Fruit fly (Drosophila melanogaster) whole organism, embryonic: ENCODE measurements around the gene CG15170.

ENCODE experiments used
- ATbp ChIP-seq: fragments of 200-800 bp; sonication (Bioruptor generic); optimal IDR thresholded peaks from 2 replicates; lab custom pipeline; 2017; ENCODE audit warnings: missing biosample characterization, mild to moderate bottlenecking, missing genetic modification characterization, missing genetic modification reagents
- Abd-B ChIP-seq: fragments of 200-800 bp; sonication (Bioruptor generic); optimal IDR thresholded peaks from 2 replicates; lab custom pipeline; 2018; ENCODE audit warnings: missing biosample characterization, mild to moderate bottlenecking, missing genetic modification characterization, moderate library complexity
- Bteb2 ChIP-seq: fragments of 200-800 bp; sonication (Bioruptor generic); optimal IDR thresholded peaks from 2 replicates; lab custom pipeline; 2016; ENCODE audit warnings: missing biosample characterization, missing genetic modification characterization
- CG10147 ChIP-seq: fragments of 200-800 bp; sonication (Bioruptor generic); optimal IDR thresholded peaks from 2 replicates; lab custom pipeline; 2019; ENCODE audit warnings: missing biosample characterization, mild to moderate bottlenecking, missing genetic modification characterization, moderate library complexity
- CG10565 ChIP-seq: fragments of 200-800 bp; sonication (Bioruptor generic); optimal IDR thresholded peaks from 3 replicates; lab custom pipeline; 2016; ENCODE audit warnings: missing biosample characterization, mild to moderate bottlenecking, missing genetic modification characterization
- CG11696 ChIP-seq: fragments of 200-800 bp; sonication (Bioruptor generic); IDR thresholded peaks from 2 replicates; pipeline ENCODE4 v1.3.6; 2022; ENCODE audit warnings: missing biosample characterization, missing genetic modification characterization
- CG11723 ChIP-seq: fragments of 200-800 bp; sonication (Bioruptor generic); optimal IDR thresholded peaks from 2 replicates; lab custom pipeline; 2017; ENCODE audit warnings: missing biosample characterization, mild to moderate bottlenecking, missing genetic modification characterization
- CG17568 ChIP-seq: fragments of 200-800 bp; sonication (Bioruptor generic); optimal IDR thresholded peaks from 2 replicates; lab custom pipeline; 2018; ENCODE audit warnings: missing biosample characterization, mild to moderate bottlenecking, missing genetic modification characterization, moderate library complexity
- CG18476 ChIP-seq: fragments of 200-800 bp; sonication (Bioruptor generic); optimal IDR thresholded peaks from 2 replicates; lab custom pipeline; 2016; ENCODE audit warnings: missing biosample characterization, mild to moderate bottlenecking, missing genetic modification characterization
- CG18764 ChIP-seq: fragments of 200-800 bp; sonication (Bioruptor generic); optimal IDR thresholded peaks from 3 replicates; lab custom pipeline; 2016; ENCODE audit warnings: missing biosample characterization, missing genetic modification characterization
- CG2875 ChIP-seq: fragments of 200-800 bp; sonication (Bioruptor generic); optimal IDR thresholded peaks from 2 replicates; lab custom pipeline; 2017; ENCODE audit warnings: missing biosample characterization, mild to moderate bottlenecking, missing genetic modification characterization, missing genetic modification reagents
- CG31365 ChIP-seq: fragments of 200-800 bp; sonication (Bioruptor generic); optimal IDR thresholded peaks from 2 replicates; lab custom pipeline; 2018; ENCODE audit warnings: missing biosample characterization, mild to moderate bottlenecking, missing genetic modification characterization
- CG32532 ChIP-seq: fragments of 200-800 bp; sonication (Bioruptor generic); IDR thresholded peaks from 2 replicates; pipeline ENCODE4 v1.3.6; 2022; ENCODE audit warnings: missing biosample characterization, missing genetic modification characterization
- CG3407 ChIP-seq: fragments of 200-800 bp; sonication (Bioruptor generic); optimal IDR thresholded peaks from 2 replicates; lab custom pipeline; 2018; ENCODE audit warnings: missing biosample characterization, mild to moderate bottlenecking, missing genetic modification characterization
- CG6254 ChIP-seq: fragments of 200-800 bp; sonication (Bioruptor generic); optimal IDR thresholded peaks from 3 replicates; lab custom pipeline; 2017; ENCODE audit warnings: mild to moderate bottlenecking, missing biosample characterization, missing genetic modification reagents, missing genetic modification characterization
- CG6765 ChIP-seq: fragments of 200-800 bp; sonication (Bioruptor generic); optimal IDR thresholded peaks from 3 replicates; lab custom pipeline; 2017; ENCODE audit warnings: missing biosample characterization, mild to moderate bottlenecking, missing genetic modification characterization
- CG6791 ChIP-seq: fragments of 200-800 bp; sonication (Bioruptor generic); IDR thresholded peaks from 3 replicates; pipeline ENCODE4 v1.3.6; 2022; ENCODE audit warnings: missing biosample characterization, missing genetic modification characterization; ENCODE audit not compliant: partially characterized antibody
- CG8359 ChIP-seq: fragments of 200-800 bp; sonication (Bioruptor generic); optimal IDR thresholded peaks from 2 replicates; lab custom pipeline; 2017; ENCODE audit warnings: missing biosample characterization, mild to moderate bottlenecking, missing genetic modification characterization, borderline replicate concordance
- CG9437 ChIP-seq: fragments of 200-800 bp; sonication (Bioruptor generic); optimal IDR thresholded peaks from 2 replicates; lab custom pipeline; 2018; ENCODE audit warnings: missing biosample characterization, mild to moderate bottlenecking, missing genetic modification characterization
- CG9727 ChIP-seq: fragments of 200-800 bp; sonication (Bioruptor generic); optimal IDR thresholded peaks from 3 replicates; lab custom pipeline; 2017; ENCODE audit warnings: missing biosample characterization, mild to moderate bottlenecking, missing genetic modification characterization
- CrebB ChIP-seq: fragments of 200-800 bp; sonication (Bioruptor generic); optimal IDR thresholded peaks from 3 replicates; lab custom pipeline; 2018; ENCODE audit warnings: missing biosample characterization, mild to moderate bottlenecking, missing genetic modification characterization
- Dbx ChIP-seq: fragments of 200-800 bp; sonication (Bioruptor generic); IDR thresholded peaks from 3 replicates; pipeline ENCODE4 v1.3.6; 2022; ENCODE audit warnings: missing biosample characterization, missing genetic modification characterization
- Dip2 ChIP-seq: fragments of 200-800 bp; sonication (Bioruptor generic); IDR thresholded peaks from 2 replicates; pipeline ENCODE4 v1.3.6; 2022; ENCODE audit warnings: missing biosample characterization, missing genetic modification characterization
- Ets65A ChIP-seq: fragments of 200-800 bp; sonication (Bioruptor generic); peaks from one replicate; lab custom pipeline; 2016; ENCODE audit warnings: missing biosample characterization, missing genetic modification characterization
- HLH3B ChIP-seq: fragments of 200-800 bp; sonication (Bioruptor generic); IDR thresholded peaks from 2 replicates; pipeline ENCODE4 v1.3.6; 2022; ENCODE audit warnings: missing biosample characterization, missing genetic modification characterization
- HLHmδ ChIP-seq: fragments of 200-800 bp; sonication (Bioruptor generic); optimal IDR thresholded peaks from 2 replicates; lab custom pipeline; 2018; ENCODE audit warnings: missing biosample characterization, mild to moderate bottlenecking, missing genetic modification characterization, moderate library complexity
- Lhr ChIP-seq: fragments of 200-800 bp; sonication (Bioruptor generic); optimal IDR thresholded peaks from 3 replicates; lab custom pipeline; 2017; ENCODE audit warnings: mild to moderate bottlenecking, missing biosample characterization, missing genetic modification reagents, missing genetic modification characterization
- MTF-1 ChIP-seq: fragments of 200-800 bp; sonication (Bioruptor generic); optimal IDR thresholded peaks from 2 replicates; lab custom pipeline; 2018; ENCODE audit warnings: missing biosample characterization, mild to moderate bottlenecking, missing genetic modification characterization, borderline replicate concordance
- Neu2 ChIP-seq: fragments of 200-800 bp; sonication (Bioruptor generic); optimal IDR thresholded peaks from 3 replicates; lab custom pipeline; 2016; ENCODE audit warnings: missing biosample characterization, missing genetic modification characterization, borderline replicate concordance
- PHDP ChIP-seq: fragments of 200-800 bp; sonication (Bioruptor generic); optimal IDR thresholded peaks from 3 replicates; lab custom pipeline; 2018; ENCODE audit warnings: missing biosample characterization, mild to moderate bottlenecking, missing genetic modification characterization, moderate library complexity
- Sox100B ChIP-seq: fragments of 200-800 bp; sonication (Bioruptor generic); optimal IDR thresholded peaks from 3 replicates; lab custom pipeline; 2018; ENCODE audit warnings: missing biosample characterization, mild to moderate bottlenecking, missing genetic modification characterization
- YL-1 ChIP-seq: fragments of 200-800 bp; sonication (Bioruptor generic); optimal IDR thresholded peaks from 3 replicates; lab custom pipeline; 2017; ENCODE audit warnings: missing biosample characterization, mild to moderate bottlenecking, missing genetic modification characterization
- ato ChIP-seq: fragments of 200-800 bp; sonication (Bioruptor generic); IDR thresholded peaks from 2 replicates; pipeline ENCODE4 v1.3.6; 2022; ENCODE audit warnings: missing biosample characterization, missing genetic modification characterization; ENCODE audit not compliant: partially characterized antibody
- chif ChIP-seq, 2 experiments: fragments of 200-800 bp; sonication (Bioruptor generic); optimal IDR thresholded peaks; 3 replicates each; lab custom pipeline; 2016; ENCODE audit warnings: missing biosample characterization in 2 of 2, missing genetic modification characterization in 2 of 2
- ci ChIP-seq: fragments of 200-800 bp; sonication (Bioruptor generic); IDR thresholded peaks from 3 replicates; pipeline ENCODE4 v1.3.6; 2022; ENCODE audit warnings: missing biosample characterization, missing genetic modification characterization
- eve ChIP-seq, 2 experiments: fragments of >200 bp; optimal IDR thresholded peaks; 2 replicates each; lab custom pipeline; 2017; ENCODE audit warnings: missing biosample characterization in 2 of 2, missing genetic modification characterization in 2 of 2
- gcm ChIP-seq: fragments of 200-800 bp; sonication (Bioruptor generic); optimal IDR thresholded peaks from 2 replicates; lab custom pipeline; 2019; ENCODE audit warnings: missing biosample characterization, mild to moderate bottlenecking, missing genetic modification characterization, moderate library complexity
- gcm2 ChIP-seq: fragments of 200-800 bp; sonication (Bioruptor generic); optimal IDR thresholded peaks from 2 replicates; lab custom pipeline; 2016; ENCODE audit warnings: missing biosample characterization, missing genetic modification characterization
- grn ChIP-seq: fragments of 200-800 bp; sonication (Bioruptor generic); optimal IDR thresholded peaks from 3 replicates; lab custom pipeline; 2017; ENCODE audit warnings: missing biosample characterization, missing genetic modification characterization
- kni ChIP-seq: fragments of 200-800 bp; sonication (Bioruptor generic); optimal IDR thresholded peaks from 3 replicates; lab custom pipeline; 2017; ENCODE audit warnings: mild to moderate bottlenecking, missing biosample characterization, missing genetic modification reagents, missing genetic modification characterization
- mirr ChIP-seq: fragments of 200-800 bp; sonication (Bioruptor generic); optimal IDR thresholded peaks from 3 replicates; lab custom pipeline; 2018; ENCODE audit warnings: missing biosample characterization, mild to moderate bottlenecking, missing genetic modification characterization
- repo ChIP-seq: fragments of 200-800 bp; sonication (Bioruptor generic); optimal IDR thresholded peaks from 2 replicates; lab custom pipeline; 2016; ENCODE audit warnings: missing biosample characterization, missing genetic modification characterization
- row ChIP-seq: fragments of 200-800 bp; sonication (Bioruptor generic); IDR thresholded peaks from 3 replicates; pipeline ENCODE4 v1.3.6; 2022; ENCODE audit warnings: missing biosample characterization, missing genetic modification characterization
- sens ChIP-seq: fragments of 200-800 bp; sonication (Bioruptor generic); peaks from one replicate; lab custom pipeline; 2016; ENCODE audit warnings: missing biosample characterization, missing genetic modification characterization
- tap ChIP-seq: fragments of 200-800 bp; optimal IDR thresholded peaks from 3 replicates; lab custom pipeline; 2019; ENCODE audit warnings: missing biosample characterization, mild to moderate bottlenecking, missing genetic modification characterization, moderate library complexity
- toy ChIP-seq: fragments of 200-800 bp; sonication (Bioruptor generic); IDR thresholded peaks from 2 replicates; pipeline ENCODE4 v1.3.6; 2022; ENCODE audit warnings: missing biosample characterization, missing genetic modification characterization
- tup ChIP-seq: fragments of 200-800 bp; sonication (Bioruptor generic); optimal IDR thresholded peaks from 2 replicates; lab custom pipeline; 2016; ENCODE audit warnings: missing biosample characterization, mild to moderate bottlenecking, missing genetic modification characterization, moderate library complexity
- twi ChIP-seq: fragments of 200-800 bp; optimal IDR thresholded peaks from 2 replicates; lab custom pipeline; 2019; ENCODE audit warnings: missing biosample characterization, mild to moderate bottlenecking, missing genetic modification characterization, moderate library complexity
- unc-4 ChIP-seq: fragments of 200-800 bp; sonication (Bioruptor generic); IDR thresholded peaks from 2 replicates; pipeline ENCODE4 v1.3.6; 2022; ENCODE audit warnings: missing biosample characterization, missing genetic modification characterization; ENCODE audit not compliant: partially characterized antibody
- unpg ChIP-seq: fragments of 200-800 bp; sonication (Bioruptor generic); optimal IDR thresholded peaks from 3 replicates; lab custom pipeline; 2018; ENCODE audit warnings: missing biosample characterization, mild to moderate bottlenecking, missing genetic modification characterization, moderate library complexity

The CG15170 gene

dm6 chr2L:18967897-18968296, 22.1 kb downstream of the CG15170 start (continued):
- TF ChIP-seq CG2875 (GFP tag; lab: Kevin White, UChicago) (no peak), Sox100B (GFP tag; lab: Kevin White, UChicago) (no peak), CG6254 (GFP tag; lab: Kevin White, UChicago) (no peak), gcm (GFP tag; lab: Kevin White, UChicago) (no peak), HLH3B (GFP tag; lab: Robert Waterston, UW) (0 out of 2 replicates have a peak, but pooled peaks have one; percentile 21), CG10147 (GFP tag; lab: Kevin White, UChicago) (no peak), CrebB (tag; lab: Kevin White, UChicago) (no peak), mirr (peak; percentile 12), eve (GFP tag; optimal IDR thresholded peaks at IDR 0.05; lab: Kevin White, UChicago) (no peak), CG31365 (tag; lab: Kevin White, UChicago) (no peak), row (no peak), Neu2 (GFP tag; lab: Kevin White, UChicago) (no peak), unpg (GFP tag; lab: Kevin White, UChicago) (no peak), ato (GFP tag; lab: Robert Waterston, UW) (no peak), CG9437 (GFP tag; lab: Kevin White, UChicago) (no peak), twi (tag; lab: Kevin White, UChicago) (no peak), grn (peak; percentile 35), MTF-1 (GFP tag; lab: Kevin White, UChicago) (no peak), ci (GFP tag; lab: Robert Waterston, UW) (no peak), CG11696 (GFP tag; lab: Robert Waterston, UW) (no peak), CG11723 (GFP tag; lab: Kevin White, UChicago) (no peak), CG17568 (GFP tag; lab: Kevin White, UChicago) (no peak), CG10565 (GFP tag; lab: Kevin White, UChicago) (no peak), PHDP (no peak), Ets65A (no peak), toy (GFP tag; lab: Robert Waterston, UW) (no peak; the same call in 1 of the 2 replicates), CG32532 (GFP tag; lab: Robert Waterston, UW) (peak; percentile 14; the same call in 1 of the 2 replicates)
- TF ChIP-seq, all 482 proteins: peak for 18

DNA sequence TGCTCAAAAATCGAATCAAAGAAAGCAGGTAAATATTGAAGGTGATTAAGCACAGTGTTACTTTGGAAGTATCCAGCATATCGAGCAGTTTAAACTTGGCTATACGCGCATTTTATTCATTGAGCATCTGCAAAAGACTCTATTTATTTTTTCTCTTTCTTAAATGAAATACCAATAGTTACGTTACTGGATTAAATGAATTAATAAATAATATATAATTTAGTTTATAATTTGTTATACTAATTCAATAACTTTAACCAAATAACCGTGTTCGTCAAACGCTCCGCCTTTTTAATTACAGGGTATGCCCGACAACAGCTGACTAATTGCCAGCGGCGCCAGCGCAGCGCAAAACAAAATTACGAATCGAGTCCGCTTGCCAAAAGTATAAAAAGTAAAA, 23.2 kb downstream of the CG15170 start:
- TF ChIP-seq Abd-B (GFP tag; lab: Kevin White, UChicago) (peak; percentile 33), CG6791 (GFP tag; lab: Robert Waterston, UW) (no peak), Lhr (GFP tag; lab: Kevin White, UChicago) (no peak), CG3407 (GFP tag; lab: Kevin White, UChicago) (no peak), HLHmδ (GFP tag; lab: Kevin White, UChicago) (no peak), CG9727 (GFP tag; lab: Kevin White, UChicago) (no peak), YL-1 (GFP tag; lab: Kevin White, UChicago) (no peak), tup (GFP tag; lab: Kevin White, UChicago) (no peak), MTF-1 (GFP tag; lab: Kevin White, UChicago) (no peak), Bteb2 (GFP tag; lab: Kevin White, UChicago) (no peak), CG8359 (GFP tag; lab: Kevin White, UChicago) (no peak), Dbx (GFP tag; lab: Robert Waterston, UW) (peak; percentile 62; the same call in 1 of the 3 replicates), gcm2 (GFP tag; lab: Kevin White, UChicago) (no peak), repo (GFP tag; lab: Kevin White, UChicago) (no peak), tap (tag; lab: Kevin White, UChicago) (peak; percentile 52), chif (GFP tag; optimal IDR thresholded peaks at IDR 0.05; lab: Kevin White, UChicago) (no peak), toy (GFP tag; lab: Robert Waterston, UW) (no peak), Dip2 (GFP tag; lab: Robert Waterston, UW) (no peak), CG18476 (GFP tag; lab: Kevin White, UChicago) (no peak), CG18764 (GFP tag; lab: Kevin White, UChicago) (no peak), ATbp (GFP tag; lab: Kevin White, UChicago) (no peak), kni (GFP tag; lab: Kevin White, UChicago) (no peak), gcm (GFP tag; lab: Kevin White, UChicago) (no peak), unc-4 (GFP tag; lab: Robert Waterston, UW) (no peak), CG6765 (GFP tag; lab: Kevin White, UChicago) (peak; percentile 61), sens (no peak)
